Worm (Caenorhabditis elegans) whole organism, young adult: ENCODE measurements around the gene atln-1.

Experiments used
- Y56A3A.18 ChIP-seq: fragments of 200-800 bp; sonication (Bioruptor generic); IDR thresholded peaks from 2 replicates; pipeline ENCODE4 v1.3.6; 2022; ENCODE audit warnings: missing genetic modification reagents, missing genetic modification characterization, missing compliant biosample characterization
- ama-1 ChIP-seq, 3 experiments: fragments of 150-350 bp in 1 of 3; sonication (generic microtip) in 2 of 3; optimal IDR thresholded peaks; 2 replicates each; lab custom pipeline; 2014 to 2018; ENCODE audit warnings: missing biosample characterization in 2 of 3, missing genetic modification characterization in 2 of 3, missing genetic modification reagents in 2 of 3
- ekl-4 ChIP-seq: fragments of 200-800 bp; sonication (Bioruptor generic); IDR thresholded peaks from 2 replicates; pipeline ENCODE4 v1.3.6; 2022; ENCODE audit warnings: missing genetic modification reagents, missing genetic modification characterization, missing compliant biosample characterization
- lin-54 ChIP-seq: fragments of 200-800 bp; sonication (Bioruptor generic); optimal IDR thresholded peaks from 2 replicates; lab custom pipeline; 2018; ENCODE audit warnings: mild to moderate bottlenecking, missing genetic modification characterization, missing compliant biosample characterization
- mes-4 ChIP-seq: sonication (generic microtip); optimal IDR thresholded peaks from 2 replicates; lab custom pipeline; 2016; ENCODE audit warnings: missing genotype, missing genetic modification characterization, missing compliant biosample characterization
- snpc-4 ChIP-seq, 5 experiments: fragments of 150-350 bp in 1 of 5; sonication (generic microtip) in 4 of 5; optimal IDR thresholded peaks; 2 replicates each; lab custom pipeline; 2014 to 2018; ENCODE audit warnings: missing genetic modification characterization in 5 of 5, missing biosample characterization in 3 of 5, antibody characterized with exemption in 2 of 5, mild to moderate bottlenecking in 2 of 5, missing compliant biosample characterization in 2 of 5, missing genotype in 2 of 5, moderate library complexity in 2 of 5, missing genetic modification reagents in 1 of 5
- sptf-2 ChIP-seq: fragments of 200-800 bp; sonication (Bioruptor generic); optimal IDR thresholded peaks from 2 replicates; lab custom pipeline; 2018; ENCODE audit warnings: mild to moderate bottlenecking, missing genetic modification characterization, missing compliant biosample characterization

- TF ChIP-seq ama-1 (optimal IDR thresholded peaks at IDR 0.05; lab: Kevin White, UChicago), result no peak
- TF ChIP-seq ama-1 (GFP tag; optimal IDR thresholded peaks at IDR 0.05; lab: Kevin White, UChicago), result no peak
- TF ChIP-seq Y56A3A.18 (GFP tag; lab: Robert Waterston, UW), result no peak
- TF ChIP-seq mes-4 (tag; lab: Kevin White, UChicago), result no peak
- no peak for TF ChIP-seq lin-54 (GFP tag; lab: Kevin White, UChicago)
- TF ChIP-seq ekl-4 (GFP tag; lab: Robert Waterston, UW), result no peak
- TF ChIP-seq snpc-4 (GFP tag; optimal IDR thresholded peaks at IDR 0.05; lab: Kevin White, UChicago), result no peak
- TF ChIP-seq snpc-4 (tag; optimal IDR thresholded peaks at IDR 0.05; lab: Kevin White, UChicago), result no peak
- TF ChIP-seq sptf-2 (GFP tag; lab: Kevin White, UChicago), result no peak
These were observed 52.8 kb downstream of the atln-1 start, which contains the start of gene clec-83 for ce11 chrIV:2841260-2841659.
